Worm (Caenorhabditis elegans) whole organism, early embryonic: ENCODE measurements around the gene ran-1.

Experiments used
- F13C5.2 ChIP-seq: sonication (generic microtip); optimal IDR thresholded peaks from 2 replicates; lab custom pipeline; 2017; ENCODE audit warnings: mild to moderate bottlenecking, missing genetic modification characterization, inconsistent platforms, missing compliant biosample characterization
- ama-1 ChIP-seq: fragments of 150-350 bp; optimal IDR thresholded peaks from 2 replicates; lab custom pipeline; 2014
- ceh-13 ChIP-seq: fragments of 200-800 bp; sonication (Bioruptor generic); optimal IDR thresholded peaks from 2 replicates; lab custom pipeline; 2018; ENCODE audit warnings: mild to moderate bottlenecking, missing genetic modification characterization, missing compliant biosample characterization
- ceh-36 ChIP-seq: sonication (generic microtip); optimal IDR thresholded peaks from 2 replicates; lab custom pipeline; 2016; ENCODE audit warnings: missing genetic modification characterization, inconsistent platforms, missing compliant biosample characterization
- ets-7 ChIP-seq: sonication (generic microtip); optimal IDR thresholded peaks from 2 replicates; lab custom pipeline; 2016; ENCODE audit warnings: missing genotype, missing genetic modification characterization, missing compliant biosample characterization
- flt-1 ChIP-seq: fragments of 200-800 bp; sonication (Bioruptor generic); IDR thresholded peaks from 2 replicates; pipeline ENCODE4 v1.3.6; 2022; ENCODE audit warnings: missing genetic modification characterization, missing compliant biosample characterization
- hmbx-1 ChIP-seq: sonication (generic microtip); optimal IDR thresholded peaks from 2 replicates; lab custom pipeline; 2016; ENCODE audit warnings: mild to moderate bottlenecking, missing genetic modification characterization, missing compliant biosample characterization
- hnd-1 ChIP-seq: sonication (generic microtip); optimal IDR thresholded peaks from 2 replicates; lab custom pipeline; 2016; ENCODE audit warnings: missing genetic modification characterization, missing compliant biosample characterization
- scrt-1 ChIP-seq: fragments of 200-800 bp; sonication (Bioruptor generic); IDR thresholded peaks from 2 replicates; pipeline ENCODE4 v1.3.6; 2022; ENCODE audit warnings: missing genetic modification characterization, missing compliant biosample characterization
- tbx-37 ChIP-seq: fragments of 200-800 bp; sonication (Bioruptor generic); conservative IDR thresholded peaks from 2 replicates; pipeline ENCODE4 v1.3.6; 2022; ENCODE audit warnings: missing genetic modification reagents, missing genetic modification characterization, missing compliant biosample characterization
- tra-4 ChIP-seq: sonication (generic microtip); optimal IDR thresholded peaks from 2 replicates; lab custom pipeline; 2017; ENCODE audit warnings: missing genetic modification characterization, missing compliant biosample characterization

DNA sequence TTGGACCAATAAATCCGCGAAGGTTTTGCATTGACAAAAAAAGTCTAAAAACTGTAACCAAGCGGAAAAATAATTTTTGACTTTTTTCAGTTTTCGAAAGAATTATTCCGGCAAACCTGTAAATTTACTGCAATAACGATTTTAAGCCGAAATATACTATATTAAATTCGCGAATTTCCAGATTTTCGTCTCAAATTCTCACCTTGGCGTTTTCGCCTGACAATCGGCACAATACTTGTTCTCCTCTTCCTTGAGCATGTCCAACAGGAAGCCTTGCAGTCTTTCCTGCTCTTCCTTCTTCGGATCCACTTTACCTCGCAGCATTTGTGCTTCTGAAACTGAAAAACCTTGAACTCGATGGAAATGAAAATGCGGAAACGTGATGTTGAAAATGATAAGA lies 8.1 kb downstream of the ran-1 start, which contains the start of gene smap-1:
- TF ChIP-seq tra-4 (tag; lab: Kevin White, UChicago) (no peak), ama-1 (lab: Kevin White, UChicago) (no peak), ets-7 (tag; lab: Kevin White, UChicago) (no peak), ceh-36 (tag; lab: Kevin White, UChicago) (no peak), flt-1 (GFP tag; lab: Robert Waterston, UW) (no peak), ceh-13 (GFP tag; lab: Kevin White, UChicago) (no peak), hmbx-1 (no peak), scrt-1 (GFP tag; lab: Robert Waterston, UW) (no peak), tbx-37 (GFP tag; lab: Robert Waterston, UW) (no peak), hnd-1 (tag; lab: Kevin White, UChicago) (no peak), F13C5.2 (tag; lab: Kevin White, UChicago) (no peak)
